Worm (Caenorhabditis elegans) whole organism, young adult: Measurements from ENCODE around the gene B0454.6.
A peak's percentile ranks its signal among the peaks of the same experiment; 100 is the strongest.

Experiments
- B0035.1 ChIP-seq: sonication (generic microtip); optimal IDR thresholded peaks from 2 replicates; lab custom pipeline; 2016; ENCODE audit warnings: missing genetic modification characterization, mild to moderate bottlenecking, missing compliant biosample characterization, missing genotype, missing genetic modification reagents
- B0336.3 ChIP-seq: fragments of 200-800 bp; sonication (Bioruptor generic); IDR thresholded peaks from 2 replicates; pipeline ENCODE4 v1.3.6; 2022; ENCODE audit warnings: missing genetic modification characterization, missing compliant biosample characterization
- C06A6.2 ChIP-seq: fragments of 200-800 bp; sonication (Bioruptor generic); conservative IDR thresholded peaks from 2 replicates; pipeline ENCODE4 v1.3.6; 2022; ENCODE audit warnings: missing genetic modification characterization, missing compliant biosample characterization
- D2030.7 ChIP-seq: fragments of 200-800 bp; sonication (Bioruptor generic); IDR thresholded peaks from 2 replicates; pipeline ENCODE4 v1.3.6; 2022; ENCODE audit warnings: missing genetic modification reagents, missing genetic modification characterization, missing compliant biosample characterization
- F22D6.2 ChIP-seq: sonication (generic microtip); optimal IDR thresholded peaks from 2 replicates; lab custom pipeline; 2016; ENCODE audit warnings: mild to moderate bottlenecking, missing genetic modification characterization, missing compliant biosample characterization
- F23B12.7 ChIP-seq: sonication (generic microtip); optimal IDR thresholded peaks from 2 replicates; lab custom pipeline; 2017; ENCODE audit warnings: missing genetic modification characterization, mild to moderate bottlenecking, missing compliant biosample characterization, antibody characterized with exemption, moderate library complexity; ENCODE audit not compliant: insufficient read depth
- F39B2.1 ChIP-seq: fragments of 200-800 bp; sonication (Bioruptor generic); IDR thresholded peaks from 2 replicates; pipeline ENCODE4 v1.3.6; 2022; ENCODE audit warnings: missing genetic modification reagents, missing genetic modification characterization, missing compliant biosample characterization
- ama-1 ChIP-seq, 3 experiments: fragments of 150-350 bp in 1 of 3; sonication (generic microtip) in 2 of 3; optimal IDR thresholded peaks; 2 replicates each; lab custom pipeline; 2014 to 2018; ENCODE audit warnings: missing biosample characterization in 2 of 3, missing genetic modification characterization in 2 of 3, missing genetic modification reagents in 2 of 3
- athp-1 ChIP-seq: sonication (generic microtip); optimal IDR thresholded peaks from 2 replicates; lab custom pipeline; 2017; ENCODE audit warnings: mild to moderate bottlenecking, missing genetic modification characterization, missing compliant biosample characterization
- attf-3 ChIP-seq: fragments of 200-800 bp; sonication (Bioruptor generic); conservative IDR thresholded peaks from 2 replicates; pipeline ENCODE4 v1.3.6; 2022; ENCODE audit warnings: missing genetic modification reagents, missing genetic modification characterization, missing compliant biosample characterization
- attf-6 ChIP-seq: fragments of 200-800 bp; sonication (Bioruptor generic); IDR thresholded peaks from 2 replicates; pipeline ENCODE4 v1.3.6; 2022; ENCODE audit warnings: missing genetic modification reagents, missing genetic modification characterization, missing compliant biosample characterization
- bed-1 ChIP-seq: fragments of 200-800 bp; sonication (Bioruptor generic); IDR thresholded peaks from 2 replicates; pipeline ENCODE4 v1.3.6; 2022; ENCODE audit warnings: missing genetic modification reagents, missing genetic modification characterization, missing compliant biosample characterization
- ceh-27 ChIP-seq: fragments of 200-800 bp; sonication (Bioruptor generic); optimal IDR thresholded peaks from 2 replicates; lab custom pipeline; 2018; ENCODE audit warnings: mild to moderate bottlenecking, missing genetic modification characterization, moderate library complexity, missing compliant biosample characterization
- ceh-58 ChIP-seq: fragments of 200-800 bp; sonication (Bioruptor generic); IDR thresholded peaks from 2 replicates; pipeline ENCODE4 v1.3.6; 2022; ENCODE audit warnings: missing genetic modification characterization, missing compliant biosample characterization
- dpff-1 ChIP-seq: sonication (generic microtip); optimal IDR thresholded peaks from 2 replicates; lab custom pipeline; 2017; ENCODE audit warnings: mild to moderate bottlenecking, missing genetic modification characterization, missing compliant biosample characterization
- efl-1 ChIP-seq: fragments of 150-350 bp; optimal IDR thresholded peaks from 2 replicates; lab custom pipeline; 2014; ENCODE audit warnings: missing biosample characterization, missing genetic modification reagents, missing genetic modification characterization
- hmg-1.2 ChIP-seq: fragments of 200-800 bp; sonication (Bioruptor generic); IDR thresholded peaks from 2 replicates; pipeline ENCODE4 v1.3.6; 2022; ENCODE audit warnings: missing genetic modification reagents, missing genetic modification characterization, missing compliant biosample characterization
- hsf-1 ChIP-seq: fragments of 200-800 bp; sonication (Bioruptor generic); IDR thresholded peaks from 2 replicates; pipeline ENCODE4 v1.3.6; 2022; ENCODE audit warnings: missing genetic modification reagents, missing genetic modification characterization, missing compliant biosample characterization
- lin-35 ChIP-seq, 3 experiments: fragments of 150-350 bp in 2 of 3; sonication (generic microtip) in 1 of 3; optimal IDR thresholded peaks; 2 replicates each; lab custom pipeline; 2014 to 2018; ENCODE audit warnings: missing biosample characterization in 3 of 3, missing genetic modification characterization in 3 of 3, missing genetic modification reagents in 3 of 3
- lin-54 ChIP-seq: fragments of 200-800 bp; sonication (Bioruptor generic); optimal IDR thresholded peaks from 2 replicates; lab custom pipeline; 2018; ENCODE audit warnings: mild to moderate bottlenecking, missing genetic modification characterization, missing compliant biosample characterization
- lir-1 ChIP-seq: fragments of 200-800 bp; sonication (Bioruptor generic); conservative IDR thresholded peaks from 2 replicates; pipeline ENCODE4 v1.3.6; 2022; ENCODE audit warnings: missing genetic modification reagents, missing genetic modification characterization, missing compliant biosample characterization
- lsl-1 ChIP-seq: fragments of 200-800 bp; sonication (Bioruptor generic); optimal IDR thresholded peaks from 2 replicates; lab custom pipeline; 2018; ENCODE audit warnings: mild to moderate bottlenecking, missing genetic modification characterization, moderate library complexity, missing compliant biosample characterization
- madf-6 ChIP-seq: fragments of 200-800 bp; sonication (Bioruptor generic); IDR thresholded peaks from 2 replicates; pipeline ENCODE4 v1.3.6; 2022; ENCODE audit warnings: missing genetic modification reagents, missing genetic modification characterization, missing compliant biosample characterization
- mcd-1 ChIP-seq: fragments of 200-800 bp; sonication (Bioruptor generic); IDR thresholded peaks from 2 replicates; pipeline ENCODE4 v1.3.6; 2022; ENCODE audit warnings: missing genetic modification reagents, missing genetic modification characterization, missing compliant biosample characterization
- mel-28 ChIP-seq: sonication (generic microtip); optimal IDR thresholded peaks from 2 replicates; lab custom pipeline; 2016; ENCODE audit warnings: borderline replicate concordance, mild to moderate bottlenecking, missing genetic modification characterization, missing compliant biosample characterization
- mes-4 ChIP-seq: sonication (generic microtip); optimal IDR thresholded peaks from 2 replicates; lab custom pipeline; 2016; ENCODE audit warnings: missing genotype, missing genetic modification characterization, missing compliant biosample characterization
- nfya-1 ChIP-seq: sonication (generic microtip); optimal IDR thresholded peaks from 2 replicates; lab custom pipeline; 2017; ENCODE audit warnings: antibody characterized with exemption, missing compliant biosample characterization, missing genetic modification characterization, borderline replicate concordance; ENCODE audit not compliant: insufficient read depth
- nfyb-1 ChIP-seq: fragments of 200-800 bp; sonication (Bioruptor generic); IDR thresholded peaks from 2 replicates; pipeline ENCODE4 v1.3.6; 2022; ENCODE audit warnings: missing genetic modification reagents, missing genetic modification characterization, missing compliant biosample characterization
- nhr-179 ChIP-seq: sonication (generic microtip); optimal IDR thresholded peaks from 2 replicates; lab custom pipeline; 2016; ENCODE audit warnings: mild to moderate bottlenecking, missing genetic modification characterization, missing compliant biosample characterization
- nhr-27 ChIP-seq: fragments of 200-800 bp; sonication (Bioruptor generic); optimal IDR thresholded peaks from 2 replicates; lab custom pipeline; 2018; ENCODE audit warnings: mild to moderate bottlenecking, missing genetic modification characterization, moderate library complexity, missing compliant biosample characterization
- pha-4 ChIP-seq: fragments of 150-350 bp; sonication (generic microtip); optimal IDR thresholded peaks from 2 replicates; lab custom pipeline; 2014; ENCODE audit warnings: missing biosample characterization, missing genetic modification reagents, missing genetic modification characterization
- rpc-1 ChIP-seq, 2 experiments: fragments of 150-350 bp in 1 of 2; sonication (generic microtip) in 1 of 2; optimal IDR thresholded peaks; 2 replicates each; lab custom pipeline; 2014 to 2018; ENCODE audit warnings: missing biosample characterization in 1 of 2, missing genetic modification characterization in 1 of 2, missing genetic modification reagents in 1 of 2, missing genotype in 1 of 2
- snpc-3.4 ChIP-seq: sonication (generic microtip); optimal IDR thresholded peaks from 2 replicates; lab custom pipeline; 2017; ENCODE audit warnings: missing genetic modification characterization, mild to moderate bottlenecking, missing compliant biosample characterization, antibody characterized with exemption, moderate library complexity, missing genotype, missing genetic modification reagents
- tbp1 ChIP-seq: fragments of 200-800 bp; sonication (Bioruptor generic); optimal IDR thresholded peaks from 2 replicates; lab custom pipeline; 2018; ENCODE audit warnings: mild to moderate bottlenecking, missing genetic modification characterization, missing compliant biosample characterization
- tbx-9 ChIP-seq: sonication (generic microtip); optimal IDR thresholded peaks from 2 replicates; lab custom pipeline; 2016; ENCODE audit warnings: borderline replicate concordance, missing genetic modification characterization, inconsistent platforms, missing compliant biosample characterization
- tlf-1 ChIP-seq: fragments of 200-800 bp; sonication (Bioruptor generic); optimal IDR thresholded peaks from 2 replicates; lab custom pipeline; 2018; ENCODE audit warnings: mild to moderate bottlenecking, missing genetic modification characterization, missing compliant biosample characterization
- xnd-1 ChIP-seq: sonication (generic microtip); optimal IDR thresholded peaks from 2 replicates; lab custom pipeline; 2016; ENCODE audit warnings: missing genotype, missing genetic modification reagents, missing genetic modification characterization, missing compliant biosample characterization
- zfh-2 ChIP-seq: fragments of 200-800 bp; sonication (Bioruptor generic); conservative IDR thresholded peaks from 2 replicates; pipeline ENCODE4 v1.3.6; 2022; ENCODE audit warnings: missing genetic modification reagents, missing genetic modification characterization, missing compliant biosample characterization
- ztf-26 ChIP-seq: sonication (generic microtip); optimal IDR thresholded peaks from 2 replicates; lab custom pipeline; 2017; ENCODE audit warnings: missing genetic modification characterization, missing compliant biosample characterization

The B0454.6 gene

ce11 chrII:3045422-3045821 lies 12.8 kb downstream of the B0454.6 start (continued):
- TF ChIP-seq lir-1 (no peak), nfya-1 (tag; lab: Kevin White, UChicago) (no peak), attf-3 (GFP tag; lab: Robert Waterston, UW) (0 out of 2 replicates have a peak, but pooled peaks have one; percentile 20), mes-4 (no peak)

DNA sequence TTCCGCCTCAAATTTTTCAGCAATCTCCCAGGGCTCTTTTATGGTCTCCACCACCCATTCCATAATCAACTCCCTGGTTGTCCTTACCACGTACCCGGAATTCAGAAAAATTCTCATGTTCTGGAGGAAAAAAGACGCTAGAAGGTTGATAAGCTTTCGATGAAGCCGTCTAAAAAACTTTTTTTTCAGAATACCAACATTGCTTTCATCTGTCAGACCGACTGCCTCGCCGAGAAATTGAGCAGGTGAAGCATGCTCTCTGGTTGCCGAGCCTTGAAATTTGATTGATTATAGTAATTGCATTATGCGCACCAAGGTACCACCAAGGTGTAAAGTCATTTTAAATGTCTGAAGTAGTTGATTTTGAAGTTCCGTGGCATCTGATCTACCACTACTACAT lies 13.3 kb downstream of the B0454.6 start, which contains the start of gene sri-30:
sri-30 (plus strand) TSS at position 301 of the 400 bp plus-strand sequence.
- TF ChIP-seq nfyb-1 (GFP tag; lab: Robert Waterston, UW) (no peak), pha-4 (no peak), xnd-1 (no peak), D2030.7 (no peak), B0336.3 (GFP tag; lab: Robert Waterston, UW) (no peak), tbx-9 (tag; lab: Kevin White, UChicago) (no peak), ceh-27 (GFP tag; lab: Kevin White, UChicago) (no peak), lin-35 (GFP tag; optimal IDR thresholded peaks at IDR 0.05; lab: Kevin White, UChicago) (no peak), B0035.1 (tag; lab: Kevin White, UChicago) (no peak), C06A6.2 (no peak), hmg-1.2 (GFP tag; lab: Robert Waterston, UW) (no peak), athp-1 (tag; lab: Kevin White, UChicago) (no peak), tlf-1 (GFP tag; lab: Kevin White, UChicago) (no peak), efl-1 (no peak), mcd-1 (no peak)

- no peak for TF ChIP-seq snpc-3.4
Observed at ce11 chrII:3048378-3048777, 15.8 kb downstream of the B0454.6 start, which contains the start of gene sri-28. sri-28 (plus strand) TSS chrII:3048678.

ce11 chrII:3048989-3049388 lies 16.4 kb downstream of the B0454.6 start:
- no peak for TF ChIP-seq nhr-179 (tag; lab: Kevin White, UChicago)
- TF ChIP-seq mel-28, result no peak
- peak; percentile 24; the same call in 1 of the 2 replicates for TF ChIP-seq madf-6 (GFP tag; lab: Robert Waterston, UW)
- 0 out of 2 replicates have a peak, but pooled peaks have one; percentile 39 for TF ChIP-seq hsf-1 (GFP tag; lab: Robert Waterston, UW)
- TF ChIP-seq lir-1, result no peak

DNA sequence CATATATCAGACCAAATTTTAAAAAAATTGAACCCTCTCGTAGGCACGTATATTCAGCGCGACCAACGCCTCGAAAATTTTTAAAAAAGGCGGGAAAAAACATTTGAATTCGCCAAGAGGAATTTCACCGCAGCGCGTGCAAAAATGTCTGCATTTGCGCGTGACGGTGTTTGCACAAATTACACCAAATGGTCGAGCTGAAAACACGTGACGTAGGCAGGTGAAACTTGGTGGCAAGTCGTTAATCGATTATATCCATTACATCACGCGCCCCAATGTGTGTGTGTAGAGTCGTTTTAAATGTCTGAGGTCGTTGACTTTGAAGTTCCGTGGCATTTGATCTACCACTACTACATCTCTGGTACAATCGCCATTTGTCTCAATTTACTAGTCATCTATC lies 18.1 kb downstream of the B0454.6 start, which contains the start of gene sri-31:
sri-31 (plus strand) TSS at position 301 of the 400 bp plus-strand sequence.
- TF ChIP-seq dpff-1 (tag; lab: Kevin White, UChicago) (no peak), zfh-2 (GFP tag; lab: Robert Waterston, UW) (no peak), lsl-1 (GFP tag; lab: Kevin White, UChicago) (no peak), tbp1 (GFP tag; lab: Kevin White, UChicago) (no peak), bed-1 (GFP tag; lab: Robert Waterston, UW) (no peak), mel-28 (no peak), ama-1 (optimal IDR thresholded peaks at IDR 0.05; lab: Kevin White, UChicago) (no peak), ama-1 (GFP tag; optimal IDR thresholded peaks at IDR 0.05; lab: Kevin White, UChicago) (no peak), rpc-1 (optimal IDR thresholded peaks at IDR 0.05; lab: Kevin White, UChicago) (no peak), rpc-1 (tag; optimal IDR thresholded peaks at IDR 0.05; lab: Kevin White, UChicago) (no peak), F23B12.7 (tag; lab: Kevin White, UChicago) (no peak), nfya-1 (tag; lab: Kevin White, UChicago) (no peak), ztf-26 (tag; lab: Kevin White, UChicago) (no peak), lin-35 (GFP tag; optimal IDR thresholded peaks at IDR 0.05; lab: Kevin White, UChicago) (no peak), lin-54 (no peak), F22D6.2 (tag; lab: Kevin White, UChicago) (no peak), ceh-58 (GFP tag; lab: Robert Waterston, UW) (no peak), F39B2.1 (no peak), nhr-27 (tag; lab: Kevin White, UChicago) (no peak), attf-6 (GFP tag; lab: Robert Waterston, UW) (no peak)
